Fruit fly (Drosophila melanogaster): ENCODE results near the gene CG7800.

The CG7800 gene

DNA sequence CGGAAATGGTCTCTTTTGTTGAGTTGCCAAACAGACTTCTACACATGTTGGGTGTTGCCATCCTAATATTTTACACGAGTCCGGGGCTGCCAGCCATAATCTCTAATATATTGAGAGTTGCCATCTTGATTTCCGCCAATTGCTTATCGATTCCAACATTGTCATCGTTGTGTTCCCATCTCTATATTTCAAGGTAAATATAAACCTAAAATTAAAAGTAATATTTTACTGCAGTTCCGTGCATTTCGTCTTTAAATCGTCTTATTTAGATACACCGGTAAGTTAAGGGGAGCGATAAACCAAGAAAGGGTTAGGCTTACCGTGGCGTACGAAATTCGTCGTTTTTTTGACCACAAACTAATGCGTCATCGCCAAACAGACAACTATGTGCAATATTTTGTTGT, 15.6 kb downstream of the CG7800 start, which contains the start of gene PolI (continued):
- TF ChIP-seq CG34224 (GFP tag; IDR thresholded peaks at IDR 0.05; ENCODE audit: partially characterized antibody), result no peak
- no peak for TF ChIP-seq Oaz (GFP tag; IDR thresholded peaks at IDR 0.05)
- peak; percentile 20 for TF ChIP-seq NC2α (GFP tag; optimal IDR thresholded peaks at IDR 0.05)
- TF ChIP-seq disco-r (GFP tag; optimal IDR thresholded peaks at IDR 0.05), result no peak
- TF ChIP-seq CG13287 (GFP tag; IDR thresholded peaks at IDR 0.05; ENCODE audit: partially characterized antibody), result peak; percentile 64
- no peak for TF ChIP-seq CG8290 (GFP tag; optimal IDR thresholded peaks at IDR 0.05)
- peak in 1 of 2 experiments; percentile 72 for TF ChIP-seq CG8290 (tag; optimal IDR thresholded peaks at IDR 0.05)
- no peak for TF ChIP-seq Hand (GFP tag; optimal IDR thresholded peaks at IDR 0.05)
- peak; percentile 46 for TF ChIP-seq pita (GFP tag; optimal IDR thresholded peaks at IDR 0.05)
- TF ChIP-seq CG5953 (GFP tag; IDR thresholded peaks at IDR 0.05), result no peak
- peak; percentile 19 for TF ChIP-seq Camta (GFP tag; optimal IDR thresholded peaks at IDR 0.05)
- TF ChIP-seq Lhr (GFP tag; optimal IDR thresholded peaks at IDR 0.05), result peak; percentile 96
- TF ChIP-seq CG11093 (GFP tag; IDR thresholded peaks at IDR 0.05), result no peak
- TF ChIP-seq CG13624 (GFP tag; optimal IDR thresholded peaks at IDR 0.05), result peak; percentile 60
- no peak for TF ChIP-seq Chrac-16 (GFP tag; optimal IDR thresholded peaks at IDR 0.05)
- TF ChIP-seq caup (GFP tag; optimal IDR thresholded peaks at IDR 0.05; ENCODE audit: severe bottlenecking), result peak; percentile 10
- TF ChIP-seq bigmax (GFP tag; optimal IDR thresholded peaks at IDR 0.05), result no peak
- TF ChIP-seq CG14014 (GFP tag; IDR thresholded peaks at IDR 0.05), result no peak
- TF ChIP-seq ftz-f1 (GFP tag; optimal IDR thresholded peaks at IDR 0.05), result peak; percentile 95
- no peak for TF ChIP-seq eve (GFP tag; optimal IDR thresholded peaks at IDR 0.05)
- TF ChIP-seq Dad (GFP tag; optimal IDR thresholded peaks at IDR 0.05), result no peak
- TF ChIP-seq ab (GFP tag; optimal IDR thresholded peaks at IDR 0.05), result no peak
- no peak for TF ChIP-seq Gsc (GFP tag; IDR thresholded peaks at IDR 0.05)
- TF ChIP-seq Adf1 (GFP tag; IDR thresholded peaks at IDR 0.05), result no peak

DNA sequence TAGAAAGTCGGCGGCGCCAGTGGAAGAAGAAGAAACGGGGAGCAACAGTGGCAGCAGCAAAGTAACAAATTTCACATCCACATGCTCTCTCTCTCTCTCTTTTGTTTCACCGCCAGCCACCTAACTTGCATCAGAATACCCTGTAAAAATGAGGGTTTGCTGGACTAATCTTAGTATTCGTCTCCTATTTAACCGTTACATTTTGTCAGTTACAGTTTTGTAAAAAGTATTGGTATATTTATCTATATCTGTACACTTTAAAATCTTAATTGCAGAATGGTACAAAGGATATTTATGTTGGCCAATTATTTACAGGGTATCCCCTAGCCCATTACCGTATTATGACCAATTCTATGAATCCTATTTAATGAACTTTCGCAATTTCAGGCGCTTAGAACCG, 16.1 kb downstream of the CG7800 start:
- peak; percentile 4 for TF ChIP-seq Chrac-16 (GFP tag; optimal IDR thresholded peaks at IDR 0.05)
- no peak for TF ChIP-seq CG4617 (GFP tag; optimal IDR thresholded peaks at IDR 0.05; ENCODE audit: borderline replicate concordance)
- TF ChIP-seq D19A (tag; optimal IDR thresholded peaks at IDR 0.05), result peak; percentile 12
- no peak for TF ChIP-seq CG34422 (GFP tag; IDR thresholded peaks at IDR 0.05)
- TF ChIP-seq hth (optimal IDR thresholded peaks at IDR 0.05), result no peak
- no peak for TF ChIP-seq D (optimal IDR thresholded peaks at IDR 0.05)
- peak; percentile 28 for TF ChIP-seq D (GFP tag; optimal IDR thresholded peaks at IDR 0.05)
- TF ChIP-seq CG2202 (tag; optimal IDR thresholded peaks at IDR 0.05), result no peak
- TF ChIP-seq Med (GFP tag), result peak; percentile 64
- TF ChIP-seq CG7786 (GFP tag; optimal IDR thresholded peaks at IDR 0.05), result peak; percentile 11
- TF ChIP-seq HLHmδ (GFP tag; optimal IDR thresholded peaks at IDR 0.05), result no peak
- TF ChIP-seq CG7372 (GFP tag; IDR thresholded peaks at IDR 0.05), result no peak
- no peak for TF ChIP-seq CG13624 (GFP tag; optimal IDR thresholded peaks at IDR 0.05)
- no peak for TF ChIP-seq CG10959 (GFP tag; IDR thresholded peaks at IDR 0.05)
- TF ChIP-seq CG32772 (GFP tag; IDR thresholded peaks at IDR 0.05), result no peak
- peak; percentile 17 for TF ChIP-seq grau (tag; optimal IDR thresholded peaks at IDR 0.05)
- TF ChIP-seq CG14965 (GFP tag; optimal IDR thresholded peaks at IDR 0.05; ENCODE audit: borderline replicate concordance), result no peak
- no peak for TF ChIP-seq lilli (GFP tag; optimal IDR thresholded peaks at IDR 0.05)
- no peak for TF ChIP-seq CG8944 (GFP tag; optimal IDR thresholded peaks at IDR 0.05)
- TF ChIP-seq Taf1 (GFP tag; IDR thresholded peaks at IDR 0.05), result no peak
- no peak for TF ChIP-seq sr (GFP tag; IDR thresholded peaks at IDR 0.05)
- TF ChIP-seq dysf (GFP tag; IDR thresholded peaks at IDR 0.05), result no peak
- TF ChIP-seq psq (GFP tag; optimal IDR thresholded peaks at IDR 0.05), result no peak
- no peak for TF ChIP-seq CG10654 (GFP tag; optimal IDR thresholded peaks at IDR 0.05)
- TF ChIP-seq Gsc (GFP tag; IDR thresholded peaks at IDR 0.05), result no peak
- no peak for TF ChIP-seq CG1792 (GFP tag; optimal IDR thresholded peaks at IDR 0.05)
- no peak for TF ChIP-seq CG33213 (GFP tag; optimal IDR thresholded peaks at IDR 0.05)
- peak; percentile 41 for TF ChIP-seq dmrt11E (tag; optimal IDR thresholded peaks at IDR 0.05)
- TF ChIP-seq CG7556 (GFP tag; optimal IDR thresholded peaks at IDR 0.05), result peak; percentile 14
- TF ChIP-seq CG6689 (GFP tag; IDR thresholded peaks at IDR 0.05), result no peak
- peak; percentile 1 for TF ChIP-seq CG15696 (tag; optimal IDR thresholded peaks at IDR 0.05)
- TF ChIP-seq cg (GFP tag; optimal IDR thresholded peaks at IDR 0.05), result no peak

All from whole organism, embryonic.